Worm (Caenorhabditis elegans) whole organism, young adult: ENCODE results near the gene tre-3.

ENCODE experiments used
- B0035.1 ChIP-seq: sonication (generic microtip); optimal IDR thresholded peaks from 2 replicates; lab custom pipeline; 2016; ENCODE audit warnings: missing genetic modification characterization, mild to moderate bottlenecking, missing compliant biosample characterization, missing genotype, missing genetic modification reagents
- C06A6.2 ChIP-seq: fragments of 200-800 bp; sonication (Bioruptor generic); conservative IDR thresholded peaks from 2 replicates; pipeline ENCODE4 v1.3.6; 2022; ENCODE audit warnings: missing genetic modification characterization, missing compliant biosample characterization
- Y53G8AR.9 ChIP-seq: fragments of 200-800 bp; sonication (Bioruptor generic); conservative IDR thresholded peaks from 2 replicates; pipeline ENCODE4 v1.3.6; 2022; ENCODE audit warnings: missing genetic modification reagents, missing genetic modification characterization, missing compliant biosample characterization
- ama-1 ChIP-seq, 3 experiments: fragments of 150-350 bp in 1 of 3; sonication (generic microtip) in 2 of 3; optimal IDR thresholded peaks; 2 replicates each; lab custom pipeline; 2014 to 2018; ENCODE audit warnings: missing biosample characterization in 2 of 3, missing genetic modification characterization in 2 of 3, missing genetic modification reagents in 2 of 3
- ekl-4 ChIP-seq: fragments of 200-800 bp; sonication (Bioruptor generic); IDR thresholded peaks from 2 replicates; pipeline ENCODE4 v1.3.6; 2022; ENCODE audit warnings: missing genetic modification reagents, missing genetic modification characterization, missing compliant biosample characterization
- hmg-1.2 ChIP-seq: fragments of 200-800 bp; sonication (Bioruptor generic); IDR thresholded peaks from 2 replicates; pipeline ENCODE4 v1.3.6; 2022; ENCODE audit warnings: missing genetic modification reagents, missing genetic modification characterization, missing compliant biosample characterization
- hrde-1 ChIP-seq: sonication (generic microtip); optimal IDR thresholded peaks from 2 replicates; lab custom pipeline; 2016; ENCODE audit warnings: missing genetic modification characterization, mild to moderate bottlenecking, missing compliant biosample characterization, moderate library complexity, missing genotype, missing genetic modification reagents, borderline replicate concordance
- lin-26 ChIP-seq: fragments of 200-800 bp; sonication (Bioruptor generic); IDR thresholded peaks from 2 replicates; pipeline ENCODE4 v1.3.6; 2022; ENCODE audit warnings: missing genetic modification reagents, missing genetic modification characterization, missing compliant biosample characterization
- mel-28 ChIP-seq: sonication (generic microtip); optimal IDR thresholded peaks from 2 replicates; lab custom pipeline; 2016; ENCODE audit warnings: borderline replicate concordance, mild to moderate bottlenecking, missing genetic modification characterization, missing compliant biosample characterization
- nhr-27 ChIP-seq: fragments of 200-800 bp; sonication (Bioruptor generic); optimal IDR thresholded peaks from 2 replicates; lab custom pipeline; 2018; ENCODE audit warnings: mild to moderate bottlenecking, missing genetic modification characterization, moderate library complexity, missing compliant biosample characterization
- snpc-4 ChIP-seq, 5 experiments: fragments of 150-350 bp in 1 of 5; sonication (generic microtip) in 4 of 5; optimal IDR thresholded peaks; 2 replicates each; lab custom pipeline; 2014 to 2018; ENCODE audit warnings: missing genetic modification characterization in 5 of 5, missing biosample characterization in 3 of 5, antibody characterized with exemption in 2 of 5, mild to moderate bottlenecking in 2 of 5, missing compliant biosample characterization in 2 of 5, missing genotype in 2 of 5, moderate library complexity in 2 of 5, missing genetic modification reagents in 1 of 5
- somi-1 ChIP-seq: fragments of 200-800 bp; sonication (Bioruptor generic); optimal IDR thresholded peaks from 2 replicates; lab custom pipeline; 2018; ENCODE audit warnings: mild to moderate bottlenecking, missing genetic modification characterization, missing compliant biosample characterization
- ztf-18 ChIP-seq: sonication (generic microtip); optimal IDR thresholded peaks from 2 replicates; lab custom pipeline; 2016; ENCODE audit warnings: missing genotype, mild to moderate bottlenecking, missing genetic modification characterization, missing compliant biosample characterization
- ztf-28 ChIP-seq: fragments of 200-800 bp; sonication (Bioruptor generic); IDR thresholded peaks from 2 replicates; pipeline ENCODE4 v1.3.6; 2022; ENCODE audit warnings: missing genetic modification reagents, missing genetic modification characterization, missing compliant biosample characterization

ce11 chrV:11676498-11676897, 39.2 kb downstream of the tre-3 start:
- TF ChIP-seq ztf-28 (GFP tag; lab: Robert Waterston, UW): no peak
- no peak for TF ChIP-seq snpc-4 (GFP tag; optimal IDR thresholded peaks at IDR 0.05; lab: Kevin White, UChicago)
- no peak for TF ChIP-seq snpc-4 (tag; optimal IDR thresholded peaks at IDR 0.05; lab: Kevin White, UChicago)
- no peak for TF ChIP-seq Y53G8AR.9 (GFP tag; lab: Robert Waterston, UW)
- TF ChIP-seq mel-28: no peak
- no peak for TF ChIP-seq hmg-1.2 (GFP tag; lab: Robert Waterston, UW)
- no peak for TF ChIP-seq C06A6.2 (GFP tag; lab: Robert Waterston, UW)
- no peak for TF ChIP-seq ekl-4 (GFP tag; lab: Robert Waterston, UW)
- no peak for TF ChIP-seq B0035.1
- TF ChIP-seq hrde-1 (tag; lab: Kevin White, UChicago): no peak
- TF ChIP-seq ama-1 (optimal IDR thresholded peaks at IDR 0.05; lab: Kevin White, UChicago): no peak
- no peak for TF ChIP-seq ama-1 (GFP tag; optimal IDR thresholded peaks at IDR 0.05; lab: Kevin White, UChicago)
- no peak for TF ChIP-seq somi-1 (GFP tag; lab: Kevin White, UChicago)
- TF ChIP-seq ztf-18 (tag; lab: Kevin White, UChicago): no peak
- TF ChIP-seq lin-26 (GFP tag; lab: Robert Waterston, UW): no peak
- no peak for TF ChIP-seq nhr-27 (tag; lab: Kevin White, UChicago)
